Fruit fly (Drosophila melanogaster) whole organism, embryonic: Measurements from ENCODE around the gene Cbp20.
A peak's percentile ranks its signal among the peaks of the same experiment; 100 is the strongest.

Experiments
- Ada2b ChIP-seq: fragments of 200-800 bp; sonication (Bioruptor generic); IDR thresholded peaks from 2 replicates; pipeline ENCODE4 v1.3.6; 2022; ENCODE audit warnings: missing biosample characterization, missing genetic modification characterization
- Adf1 ChIP-seq: fragments of 200-800 bp; sonication (Bioruptor generic); IDR thresholded peaks from 2 replicates; pipeline ENCODE4 v1.3.6; 2022; ENCODE audit warnings: missing biosample characterization, missing genetic modification characterization
- CG10147 ChIP-seq: fragments of 200-800 bp; sonication (Bioruptor generic); optimal IDR thresholded peaks from 2 replicates; lab custom pipeline; 2019; ENCODE audit warnings: missing biosample characterization, mild to moderate bottlenecking, missing genetic modification characterization, moderate library complexity
- CG10462 ChIP-seq: fragments of 200-800 bp; sonication (Bioruptor generic); optimal IDR thresholded peaks from 2 replicates; lab custom pipeline; 2016; ENCODE audit warnings: missing biosample characterization, missing genetic modification characterization
- CG11723 ChIP-seq: fragments of 200-800 bp; sonication (Bioruptor generic); optimal IDR thresholded peaks from 2 replicates; lab custom pipeline; 2017; ENCODE audit warnings: missing biosample characterization, mild to moderate bottlenecking, missing genetic modification characterization
- CG16813 ChIP-seq: fragments of 200-800 bp; sonication (Bioruptor generic); IDR thresholded peaks from 3 replicates; pipeline ENCODE4 v1.3.6; 2022; ENCODE audit warnings: missing biosample characterization, missing genetic modification characterization; ENCODE audit not compliant: partially characterized antibody
- CG17802 ChIP-seq: fragments of 200-800 bp; sonication (Bioruptor generic); optimal IDR thresholded peaks from 2 replicates; lab custom pipeline; 2018; ENCODE audit warnings: missing biosample characterization, mild to moderate bottlenecking, missing genetic modification characterization, moderate library complexity
- CG17912 ChIP-seq: fragments of 200-800 bp; sonication (Bioruptor generic); optimal IDR thresholded peaks from 2 replicates; lab custom pipeline; 2018; ENCODE audit warnings: missing biosample characterization, mild to moderate bottlenecking, missing genetic modification characterization
- CG18599 ChIP-seq: fragments of 200-800 bp; sonication (Bioruptor generic); optimal IDR thresholded peaks from 3 replicates; lab custom pipeline; 2017; ENCODE audit warnings: missing biosample characterization, missing genetic modification characterization, mild to moderate bottlenecking, moderate library complexity, missing genetic modification reagents
- CG18619 ChIP-seq: fragments of 200-800 bp; sonication (Bioruptor generic); optimal IDR thresholded peaks from 3 replicates; lab custom pipeline; 2017; ENCODE audit warnings: missing biosample characterization, mild to moderate bottlenecking, missing genetic modification characterization
- CG2875 ChIP-seq: fragments of 200-800 bp; sonication (Bioruptor generic); optimal IDR thresholded peaks from 2 replicates; lab custom pipeline; 2017; ENCODE audit warnings: missing biosample characterization, mild to moderate bottlenecking, missing genetic modification characterization, missing genetic modification reagents
- CG2889 ChIP-seq: fragments of 200-800 bp; sonication (Bioruptor generic); IDR thresholded peaks from 3 replicates; pipeline ENCODE4 v1.3.6; 2022; ENCODE audit warnings: missing biosample characterization, missing genetic modification characterization
- CG3995 ChIP-seq: fragments of 200-800 bp; sonication (Bioruptor generic); optimal IDR thresholded peaks from 3 replicates; lab custom pipeline; 2016; ENCODE audit warnings: missing biosample characterization, missing genetic modification characterization
- CG5245 ChIP-seq: fragments of 200-800 bp; sonication (Bioruptor generic); optimal IDR thresholded peaks from 3 replicates; lab custom pipeline; 2016; ENCODE audit warnings: missing biosample characterization, missing genetic modification characterization
- CG7786 ChIP-seq: fragments of 200-800 bp; sonication (Bioruptor generic); optimal IDR thresholded peaks from 2 replicates; lab custom pipeline; 2016; ENCODE audit warnings: missing biosample characterization, missing genetic modification characterization
- CG7839 ChIP-seq: fragments of 200-800 bp; sonication (Bioruptor generic); optimal IDR thresholded peaks from 3 replicates; lab custom pipeline; 2018; ENCODE audit warnings: missing biosample characterization, mild to moderate bottlenecking, missing genetic modification characterization, moderate library complexity
- CG8290 ChIP-seq, 3 experiments: fragments of 200-800 bp; sonication (Bioruptor generic); optimal IDR thresholded peaks; 2 replicates each; lab custom pipeline; 2016 to 2019; ENCODE audit warnings: missing biosample characterization in 3 of 3, missing genetic modification characterization in 3 of 3, mild to moderate bottlenecking in 2 of 3, moderate library complexity in 1 of 3
- CG8359 ChIP-seq: fragments of 200-800 bp; sonication (Bioruptor generic); optimal IDR thresholded peaks from 2 replicates; lab custom pipeline; 2017; ENCODE audit warnings: missing biosample characterization, mild to moderate bottlenecking, missing genetic modification characterization, borderline replicate concordance
- CG8765 ChIP-seq: fragments of 200-800 bp; sonication (Bioruptor generic); IDR thresholded peaks from 2 replicates; pipeline ENCODE4 v1.3.6; 2022; ENCODE audit warnings: missing biosample characterization, missing genetic modification characterization
- CG9215 ChIP-seq: fragments of 200-800 bp; sonication (Bioruptor generic); IDR thresholded peaks from 2 replicates; pipeline ENCODE4 v1.3.6; 2022; ENCODE audit warnings: missing biosample characterization, missing genetic modification characterization
- Doc3 ChIP-seq: fragments of 200-800 bp; sonication (Bioruptor generic); IDR thresholded peaks from 3 replicates; pipeline ENCODE4 v1.3.6; 2022; ENCODE audit warnings: missing biosample characterization, missing genetic modification characterization; ENCODE audit not compliant: partially characterized antibody
- E2f1 ChIP-seq: fragments of 200-800 bp; sonication (Bioruptor generic); IDR thresholded peaks from 2 replicates; pipeline ENCODE4 v1.3.6; 2022; ENCODE audit warnings: missing biosample characterization, missing genetic modification characterization
- Elba2 ChIP-seq: fragments of 200-800 bp; sonication (Bioruptor generic); optimal IDR thresholded peaks from 3 replicates; lab custom pipeline; 2016; ENCODE audit warnings: missing biosample characterization, missing genetic modification characterization
- Fer2 ChIP-seq: fragments of 200-800 bp; sonication (Bioruptor generic); optimal IDR thresholded peaks from 2 replicates; lab custom pipeline; 2018; ENCODE audit warnings: missing biosample characterization, mild to moderate bottlenecking, missing genetic modification characterization, moderate library complexity
- HLH3B ChIP-seq: fragments of 200-800 bp; sonication (Bioruptor generic); IDR thresholded peaks from 2 replicates; pipeline ENCODE4 v1.3.6; 2022; ENCODE audit warnings: missing biosample characterization, missing genetic modification characterization
- Jarid2 ChIP-seq: fragments of 200-800 bp; sonication (Bioruptor generic); optimal IDR thresholded peaks from 3 replicates; lab custom pipeline; 2017; ENCODE audit warnings: mild to moderate bottlenecking, missing biosample characterization, missing genetic modification reagents, missing genetic modification characterization
- Lhr ChIP-seq: fragments of 200-800 bp; sonication (Bioruptor generic); optimal IDR thresholded peaks from 3 replicates; lab custom pipeline; 2017; ENCODE audit warnings: mild to moderate bottlenecking, missing biosample characterization, missing genetic modification reagents, missing genetic modification characterization
- Poxn ChIP-seq: fragments of 200-800 bp; sonication (Bioruptor generic); IDR thresholded peaks from 2 replicates; pipeline ENCODE4 v1.3.6; 2022; ENCODE audit warnings: missing biosample characterization, missing genetic modification characterization
- Tbp ChIP-seq: fragments of >200 bp; optimal IDR thresholded peaks from 2 replicates; lab custom pipeline; 2018; ENCODE audit warnings: missing biosample characterization, missing genetic modification characterization
- Vsx1 ChIP-seq: fragments of 200-800 bp; sonication (Bioruptor generic); optimal IDR thresholded peaks from 2 replicates; lab custom pipeline; 2017; ENCODE audit warnings: missing biosample characterization, mild to moderate bottlenecking, missing genetic modification characterization, missing genetic modification reagents
- Xrp1 ChIP-seq: fragments of 200-800 bp; sonication (Bioruptor generic); IDR thresholded peaks from 2 replicates; pipeline ENCODE4 v1.3.6; 2022; ENCODE audit warnings: missing biosample characterization, missing genetic modification characterization
- al ChIP-seq: fragments of 200-800 bp; sonication (Bioruptor generic); IDR thresholded peaks from 2 replicates; pipeline ENCODE4 v1.3.6; 2022; ENCODE audit warnings: missing biosample characterization, missing genetic modification characterization
- bbx ChIP-seq: fragments of 200-800 bp; sonication (Bioruptor generic); IDR thresholded peaks from 2 replicates; pipeline ENCODE4 v1.3.6; 2022; ENCODE audit warnings: missing biosample characterization, missing genetic modification characterization; ENCODE audit not compliant: partially characterized antibody
- bsh ChIP-seq, 2 experiments: fragments of 200-800 bp; sonication (Bioruptor generic); optimal IDR thresholded peaks; 2 replicates each; lab custom pipeline; 2017 to 2018; ENCODE audit warnings: mild to moderate bottlenecking in 2 of 2, missing biosample characterization in 2 of 2, missing genetic modification characterization in 2 of 2, moderate library complexity in 1 of 2
- caup ChIP-seq: fragments of 200-800 bp; sonication (Bioruptor generic); optimal IDR thresholded peaks from 3 replicates; lab custom pipeline; 2017; ENCODE audit warnings: missing biosample characterization, mild to moderate bottlenecking, missing genetic modification characterization, moderate library complexity; ENCODE audit not compliant: severe bottlenecking
- chinmo ChIP-seq: fragments of 200-800 bp; sonication (Bioruptor generic); IDR thresholded peaks from 4 replicates; pipeline ENCODE4 v1.3.6; 2022; ENCODE audit warnings: missing biosample characterization, missing genetic modification characterization; ENCODE audit not compliant: partially characterized antibody
- dati ChIP-seq: fragments of 200-800 bp; sonication (Bioruptor generic); IDR thresholded peaks from 2 replicates; pipeline ENCODE4 v1.3.6; 2022; ENCODE audit warnings: missing biosample characterization, missing genetic modification characterization
- en ChIP-seq: fragments of 200-800 bp; sonication (Bioruptor generic); optimal IDR thresholded peaks from 2 replicates; lab custom pipeline; 2016; ENCODE audit warnings: missing biosample characterization, missing genetic modification characterization
- fd96Cb ChIP-seq: fragments of 200-800 bp; sonication (Bioruptor generic); optimal IDR thresholded peaks from 2 replicates; lab custom pipeline; 2018; ENCODE audit warnings: missing biosample characterization, mild to moderate bottlenecking, missing genetic modification characterization, moderate library complexity
- gcm ChIP-seq: fragments of 200-800 bp; sonication (Bioruptor generic); optimal IDR thresholded peaks from 2 replicates; lab custom pipeline; 2019; ENCODE audit warnings: missing biosample characterization, mild to moderate bottlenecking, missing genetic modification characterization, moderate library complexity
- ind ChIP-seq: fragments of 200-800 bp; sonication (Bioruptor generic); optimal IDR thresholded peaks from 3 replicates; lab custom pipeline; 2016; ENCODE audit warnings: missing biosample characterization, missing genetic modification characterization
- mam ChIP-seq: fragments of 200-800 bp; sonication (Bioruptor generic); optimal IDR thresholded peaks from 3 replicates; lab custom pipeline; 2016; ENCODE audit warnings: missing biosample characterization, missing genetic modification characterization
- p53 ChIP-seq: fragments of 200-800 bp; sonication (Bioruptor generic); optimal IDR thresholded peaks from 2 replicates; lab custom pipeline; 2016; ENCODE audit warnings: missing biosample characterization, missing genetic modification characterization
- pan ChIP-seq, 4 experiments: fragments of >200 bp in 3 of 4; fragments of 200-800 bp in 1 of 4; sonication (Bioruptor generic) in 1 of 4; optimal IDR thresholded peaks in 3 of 4; IDR thresholded peaks in 1 of 4; 2 replicates each; pipeline versions ENCODE4 v1.3.6 to Lab custom; 2017 to 2022; ENCODE audit warnings: missing biosample characterization in 2 of 4, missing genetic modification characterization in 2 of 4, mixed read lengths in 1 of 4
- so ChIP-seq: fragments of 200-800 bp; sonication (Bioruptor generic); IDR thresholded peaks from 3 replicates; pipeline ENCODE4 v1.3.6; 2022; ENCODE audit warnings: missing biosample characterization, missing genetic modification characterization
- stwl ChIP-seq: fragments of 200-800 bp; sonication (Bioruptor generic); optimal IDR thresholded peaks from 3 replicates; lab custom pipeline; 2018; ENCODE audit warnings: missing biosample characterization, mild to moderate bottlenecking, missing genetic modification characterization, moderate library complexity
- vfl ChIP-seq: fragments of 200-800 bp; sonication (Bioruptor generic); optimal IDR thresholded peaks from 2 replicates; lab custom pipeline; 2016; ENCODE audit warnings: missing biosample characterization, missing genetic modification characterization
- yki ChIP-seq: fragments of >200 bp; optimal IDR thresholded peaks from 3 replicates; lab custom pipeline; 2018

Cbp20 gene

DNA sequence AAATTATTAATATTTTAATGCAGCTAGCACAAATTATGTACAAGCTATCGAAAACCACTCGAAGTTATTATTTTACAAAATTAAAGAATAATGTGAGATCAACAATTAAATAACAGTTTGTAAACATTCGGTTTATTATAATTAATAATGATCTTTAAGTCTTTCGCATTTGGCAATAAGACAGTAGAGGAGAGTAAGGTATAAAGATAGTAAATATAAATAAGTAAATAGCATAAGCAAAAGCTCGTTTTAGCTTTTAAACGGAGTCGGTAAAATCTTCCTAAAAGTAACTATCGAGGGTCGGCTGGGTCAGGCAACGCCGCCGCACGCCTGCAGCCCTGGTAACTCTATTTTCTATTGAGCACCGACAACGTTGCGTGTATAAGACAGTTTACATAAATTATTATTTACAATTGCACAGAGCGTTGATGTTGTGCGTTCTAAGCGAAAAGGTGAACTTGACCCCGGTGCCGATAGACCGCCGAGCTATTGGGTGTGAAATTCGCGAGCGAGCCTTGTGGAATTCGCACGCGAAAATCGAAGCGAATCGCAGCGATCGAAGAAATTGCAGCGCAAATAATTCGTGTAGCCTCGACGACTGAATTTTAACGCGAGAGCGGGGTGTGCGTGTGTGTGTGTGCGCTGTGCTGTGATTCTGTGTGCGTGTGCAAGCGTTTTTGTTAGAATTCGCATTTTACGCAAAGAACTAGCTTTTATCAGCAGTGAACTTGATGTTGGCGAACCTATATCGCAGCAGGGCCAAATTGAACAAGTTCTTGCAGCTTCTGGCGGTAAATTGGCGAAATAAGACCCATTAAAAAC, 3.2 kb downstream of the Cbp20 start, which contains the start of gene wrd (continued):
- TF ChIP-seq Doc3 (GFP tag; lab: Robert Waterston, UW): no peak
- no peak for TF ChIP-seq so (GFP tag; lab: Robert Waterston, UW)
- TF ChIP-seq stwl (tag; lab: Kevin White, UChicago): peak; percentile 15
- TF ChIP-seq Fer2 (tag; lab: Kevin White, UChicago): no peak
- TF ChIP-seq CG9215: no peak
- no peak for TF ChIP-seq gcm (GFP tag; lab: Kevin White, UChicago)
- peak; percentile 44 for TF ChIP-seq CG18619 (GFP tag; lab: Kevin White, UChicago)
- no peak for TF ChIP-seq yki
- TF ChIP-seq bsh (GFP tag; optimal IDR thresholded peaks at IDR 0.05; lab: Kevin White, UChicago): no peak
- no peak for TF ChIP-seq CG11723
- no peak for TF ChIP-seq mam (GFP tag; lab: Kevin White, UChicago)
- TF ChIP-seq bbx (GFP tag; lab: Robert Waterston, UW): no peak
- peak; percentile 82; the same call in 3 of the 4 replicates for TF ChIP-seq chinmo
- no peak for TF ChIP-seq Tbp (GFP tag; lab: Kevin White, UChicago)
- TF ChIP-seq pan (optimal IDR thresholded peaks at IDR 0.05; lab: Kevin White, UChicago): no peak
- peak in 1 of 2 experiments; percentile 9 for TF ChIP-seq pan (GFP tag; optimal IDR thresholded peaks at IDR 0.05 in 1 of 2, IDR thresholded peaks at IDR 0.05 in 1 of 2)
- no peak for TF ChIP-seq E2f1
- TF ChIP-seq CG7839 (tag; lab: Kevin White, UChicago): peak; percentile 28
- TF ChIP-seq CG10147: no peak
- TF ChIP-seq vfl (GFP tag; lab: Kevin White, UChicago): no peak
- TF ChIP-seq en (GFP tag; lab: Kevin White, UChicago): no peak
- no peak for TF ChIP-seq Poxn (GFP tag; lab: Robert Waterston, UW)
- TF ChIP-seq CG7786 (GFP tag; lab: Kevin White, UChicago): no peak
- no peak for TF ChIP-seq Vsx1
- TF ChIP-seq CG5245 (GFP tag; lab: Kevin White, UChicago): no peak
- no peak for TF ChIP-seq CG2875 (GFP tag; lab: Kevin White, UChicago)
- no peak for TF ChIP-seq CG8765 (GFP tag; lab: Robert Waterston, UW)
- TF ChIP-seq CG17912 (GFP tag; lab: Kevin White, UChicago): no peak
- no peak for TF ChIP-seq al (GFP tag; lab: Robert Waterston, UW)
- no peak for TF ChIP-seq dati
- no peak for TF ChIP-seq CG3995 (GFP tag; lab: Kevin White, UChicago)
- no peak for TF ChIP-seq CG8290 (GFP tag; optimal IDR thresholded peaks at IDR 0.05; lab: Kevin White, UChicago)
- TF ChIP-seq CG8290 (tag; optimal IDR thresholded peaks at IDR 0.05; lab: Kevin White, UChicago): peak in 1 of 2 experiments; percentile 28
- TF ChIP-seq Xrp1 (GFP tag; lab: Robert Waterston, UW): no peak
- no peak for TF ChIP-seq Ada2b
- TF ChIP-seq ind (GFP tag; lab: Kevin White, UChicago): peak; percentile 47
- TF ChIP-seq CG2889 (GFP tag; lab: Robert Waterston, UW): no peak
- peak; percentile 25; the same call in 1 of the 2 replicates for TF ChIP-seq HLH3B
- no peak for TF ChIP-seq CG18599 (GFP tag; lab: Kevin White, UChicago)
- no peak for TF ChIP-seq Elba2 (GFP tag; lab: Kevin White, UChicago)
- peak; percentile 25 for TF ChIP-seq fd96Cb (tag; lab: Kevin White, UChicago)
- no peak for TF ChIP-seq Jarid2 (GFP tag; lab: Kevin White, UChicago)
- no peak for TF ChIP-seq CG16813
- TF ChIP-seq Lhr: no peak
- TF ChIP-seq CG17802 (tag; lab: Kevin White, UChicago): no peak
- no peak for TF ChIP-seq caup (GFP tag; lab: Kevin White, UChicago)
- TF ChIP-seq CG10462: no peak
- no peak for TF ChIP-seq Adf1
- no peak for TF ChIP-seq p53 (GFP tag; lab: Kevin White, UChicago)
- TF ChIP-seq CG8359 (GFP tag; lab: Kevin White, UChicago): no peak
